Worm (Caenorhabditis elegans): ENCODE measurements around the gene ZK666.12.
A peak's percentile ranks its signal among the peaks of the same experiment; 100 is the strongest.

ZK666.12 gene

ce11 chrII:10545213-10545612 is 49.2 kb downstream of the ZK666.12 start (continued):
- peak in 1 of 2 experiments; percentile 2 for TF ChIP-seq let-607 (tag; optimal IDR thresholded peaks at IDR 0.05)
- TF ChIP-seq hmg-20 (GFP tag; IDR thresholded peaks at IDR 0.05) = no peak
- TF ChIP-seq ztf-6 (GFP tag; IDR thresholded peaks at IDR 0.05) = 0 out of 2 replicates have a peak, but pooled peaks have one; percentile 48
- TF ChIP-seq attf-6 (GFP tag; IDR thresholded peaks at IDR 0.05) = no peak
- peak; percentile 50 for TF ChIP-seq rpc-1 (optimal IDR thresholded peaks at IDR 0.05)
- peak; percentile 78 for TF ChIP-seq rpc-1 (tag; optimal IDR thresholded peaks at IDR 0.05)
- no peak for TF ChIP-seq xnd-1 (tag; optimal IDR thresholded peaks at IDR 0.05)
- no peak for TF ChIP-seq pha-4 (tag; optimal IDR thresholded peaks at IDR 0.05)
- TF ChIP-seq tlf-1 (GFP tag; optimal IDR thresholded peaks at IDR 0.05) = no peak
- no peak for TF ChIP-seq him-1 (tag; optimal IDR thresholded peaks at IDR 0.05)
- no peak for TF ChIP-seq bed-2 (GFP tag; IDR thresholded peaks at IDR 0.05)
- no peak for TF ChIP-seq T26A5.8 (tag; optimal IDR thresholded peaks at IDR 0.05)
- TF ChIP-seq lin-26 (GFP tag; IDR thresholded peaks at IDR 0.05) = 0 out of 2 replicates have a peak, but pooled peaks have one; percentile 52
- TF ChIP-seq ceh-58 (GFP tag; IDR thresholded peaks at IDR 0.05) = no peak
- no peak for TF ChIP-seq repo-1 (tag; optimal IDR thresholded peaks at IDR 0.05)
- peak; percentile 42 for TF ChIP-seq snpc-4 (GFP tag; optimal IDR thresholded peaks at IDR 0.05)
- peak in 1 of 4 experiments; percentile 37 for TF ChIP-seq snpc-4 (tag; optimal IDR thresholded peaks at IDR 0.05)
- TF ChIP-seq hlh-26 (GFP tag; conservative IDR thresholded peaks at IDR 0.05) = no peak
- no peak for TF ChIP-seq gei-17 (GFP tag; optimal IDR thresholded peaks at IDR 0.05)
- no peak for TF ChIP-seq lir-1 (GFP tag; conservative IDR thresholded peaks at IDR 0.05)
- TF ChIP-seq pbrm-1 (GFP tag; IDR thresholded peaks at IDR 0.05) = no peak
- no peak; the same call in 1 of the 2 replicates for TF ChIP-seq dox-1 (GFP tag; IDR thresholded peaks at IDR 0.05)
- TF ChIP-seq ztf-28 (GFP tag; IDR thresholded peaks at IDR 0.05) = no peak
- peak; percentile 48 for TF ChIP-seq sptf-2 (GFP tag; optimal IDR thresholded peaks at IDR 0.05)
- no peak for TF ChIP-seq snpc-1.1 (tag; optimal IDR thresholded peaks at IDR 0.05; ENCODE audit: insufficient read depth)
- TF ChIP-seq nfyb-1 (GFP tag; IDR thresholded peaks at IDR 0.05) = no peak
- no peak for TF ChIP-seq madf-3 (GFP tag; IDR thresholded peaks at IDR 0.05)
- TF ChIP-seq ztf-3 (GFP tag; optimal IDR thresholded peaks at IDR 0.05) = no peak
- peak in 1 of 3 experiments; percentile 43 for TF ChIP-seq lin-35 (GFP tag; optimal IDR thresholded peaks at IDR 0.05)
- TF ChIP-seq cebp-2 (GFP tag; IDR thresholded peaks at IDR 0.05) = 0 out of 2 replicates have a peak, but pooled peaks have one; percentile 3
- TF ChIP-seq cebp-1 (GFP tag; IDR thresholded peaks at IDR 0.05) = no peak
- TF ChIP-seq cebp-1 (tag; optimal IDR thresholded peaks at IDR 0.05) = no peak
- no peak for TF ChIP-seq ceh-91 (GFP tag; IDR thresholded peaks at IDR 0.05)
- no peak for TF ChIP-seq nhr-80 (tag; optimal IDR thresholded peaks at IDR 0.05)
- TF ChIP-seq lsl-1 (GFP tag; optimal IDR thresholded peaks at IDR 0.05) = peak; percentile 6
- peak; percentile 30; the same call in 1 of the 2 replicates for TF ChIP-seq Y53G8AR.9 (GFP tag; conservative IDR thresholded peaks at IDR 0.05)
- peak; percentile 93 for TF ChIP-seq ama-1 (optimal IDR thresholded peaks at IDR 0.05)
- no peak for TF ChIP-seq ama-1 (GFP tag; optimal IDR thresholded peaks at IDR 0.05)
